Worm (Caenorhabditis elegans): ENCODE measurements around the gene mocs-1.

ce11 chrX:15407631-15408030, 33.0 kb downstream of the mocs-1 start, which contains the start of gene psa-3:
- no peak for TF ChIP-seq aly-2 (tag; optimal IDR thresholded peaks at IDR 0.05)
- TF ChIP-seq nhr-12 (tag; optimal IDR thresholded peaks at IDR 0.05) = no peak
- TF ChIP-seq egl-27 (tag; optimal IDR thresholded peaks at IDR 0.05) = no peak
- TF ChIP-seq nhr-77 (tag; optimal IDR thresholded peaks at IDR 0.05) = no peak
- no peak for TF ChIP-seq mdl-1 (tag; optimal IDR thresholded peaks at IDR 0.05)
- TF ChIP-seq snpc-4 (tag; optimal IDR thresholded peaks at IDR 0.05) = no peak
- no peak for TF ChIP-seq unc-39 (tag; optimal IDR thresholded peaks at IDR 0.05)
- TF ChIP-seq tbx-2 (tag; optimal IDR thresholded peaks at IDR 0.05) = no peak

Measured in whole organism, L3 larva.